Fruit fly (Drosophila melanogaster) whole organism, embryonic: ENCODE data around the gene Sfp38D.

ENCODE experiments used
- B-H1 ChIP-seq: fragments of 200-800 bp; sonication (Bioruptor generic); IDR thresholded peaks from 3 replicates; pipeline ENCODE4 v1.3.6; 2022; ENCODE audit warnings: missing biosample characterization, missing genetic modification characterization
- CG10321 ChIP-seq: fragments of 200-800 bp; sonication (Bioruptor generic); IDR thresholded peaks from 2 replicates; pipeline ENCODE4 v1.3.6; 2022; ENCODE audit warnings: missing biosample characterization, missing genetic modification characterization
- CG10654 ChIP-seq: fragments of 200-800 bp; sonication (Bioruptor generic); optimal IDR thresholded peaks from 2 replicates; lab custom pipeline; 2016; ENCODE audit warnings: missing biosample characterization, missing genetic modification characterization
- CG11456 ChIP-seq: fragments of 200-800 bp; sonication (Bioruptor generic); IDR thresholded peaks from 3 replicates; pipeline ENCODE4 v1.3.6; 2022; ENCODE audit warnings: missing biosample characterization, missing genetic modification characterization
- CG12071 ChIP-seq: fragments of 200-800 bp; sonication (Bioruptor generic); optimal IDR thresholded peaks from 3 replicates; lab custom pipeline; 2018; ENCODE audit warnings: missing biosample characterization, mild to moderate bottlenecking, missing genetic modification characterization
- CG12219 ChIP-seq: fragments of 200-800 bp; sonication (Bioruptor generic); optimal IDR thresholded peaks from 3 replicates; lab custom pipeline; 2018; ENCODE audit warnings: missing biosample characterization, mild to moderate bottlenecking, missing genetic modification characterization
- CG13775 ChIP-seq: fragments of 200-800 bp; sonication (Bioruptor generic); optimal IDR thresholded peaks from 3 replicates; lab custom pipeline; 2017; ENCODE audit warnings: missing biosample characterization, mild to moderate bottlenecking, missing genetic modification characterization
- CG1529 ChIP-seq: fragments of 200-800 bp; sonication (Bioruptor generic); optimal IDR thresholded peaks from 3 replicates; lab custom pipeline; 2018; ENCODE audit warnings: missing biosample characterization, missing genetic modification characterization
- CG16813 ChIP-seq: fragments of 200-800 bp; sonication (Bioruptor generic); IDR thresholded peaks from 3 replicates; pipeline ENCODE4 v1.3.6; 2022; ENCODE audit warnings: missing biosample characterization, missing genetic modification characterization; ENCODE audit not compliant: partially characterized antibody
- CG17328 ChIP-seq: fragments of 200-800 bp; sonication (Bioruptor generic); IDR thresholded peaks from 2 replicates; pipeline ENCODE4 v1.3.6; 2022; ENCODE audit warnings: missing biosample characterization, missing genetic modification characterization
- CG17359 ChIP-seq: fragments of 200-800 bp; sonication (Bioruptor generic); optimal IDR thresholded peaks from 3 replicates; lab custom pipeline; 2018; ENCODE audit warnings: missing biosample characterization, mild to moderate bottlenecking, missing genetic modification characterization, moderate library complexity
- CG2120 ChIP-seq: fragments of 200-800 bp; sonication (Bioruptor generic); optimal IDR thresholded peaks from 3 replicates; lab custom pipeline; 2016; ENCODE audit warnings: missing biosample characterization, missing genetic modification characterization
- CG31441 ChIP-seq: fragments of 200-800 bp; sonication (Bioruptor generic); IDR thresholded peaks from 2 replicates; pipeline ENCODE4 v1.3.6; 2022; ENCODE audit warnings: missing biosample characterization, missing genetic modification characterization
- CG3995 ChIP-seq: fragments of 200-800 bp; sonication (Bioruptor generic); optimal IDR thresholded peaks from 3 replicates; lab custom pipeline; 2016; ENCODE audit warnings: missing biosample characterization, missing genetic modification characterization
- CG5245 ChIP-seq: fragments of 200-800 bp; sonication (Bioruptor generic); optimal IDR thresholded peaks from 3 replicates; lab custom pipeline; 2016; ENCODE audit warnings: missing biosample characterization, missing genetic modification characterization
- CG6654 ChIP-seq: fragments of 200-800 bp; sonication (Bioruptor generic); optimal IDR thresholded peaks from 2 replicates; lab custom pipeline; 2017; ENCODE audit warnings: missing biosample characterization, mild to moderate bottlenecking, missing genetic modification characterization
- CG7556 ChIP-seq: fragments of 200-800 bp; sonication (Bioruptor generic); optimal IDR thresholded peaks from 2 replicates; lab custom pipeline; 2017; ENCODE audit warnings: missing biosample characterization, mild to moderate bottlenecking, missing genetic modification characterization
- CG9817 ChIP-seq: fragments of 200-800 bp; sonication (Bioruptor generic); optimal IDR thresholded peaks from 2 replicates; lab custom pipeline; 2018; ENCODE audit warnings: missing biosample characterization, mild to moderate bottlenecking, missing genetic modification characterization, moderate library complexity
- CkIIα-i1 ChIP-seq: fragments of 200-800 bp; sonication (Bioruptor generic); IDR thresholded peaks from 2 replicates; pipeline ENCODE4 v1.3.6; 2022; ENCODE audit warnings: missing biosample characterization, missing genetic modification characterization
- Dll ChIP-seq: fragments of 200-800 bp; sonication (Bioruptor generic); IDR thresholded peaks from 4 replicates; pipeline ENCODE4 v1.3.6; 2022; ENCODE audit warnings: missing biosample characterization, missing genetic modification characterization; ENCODE audit not compliant: partially characterized antibody
- Doc3 ChIP-seq: fragments of 200-800 bp; sonication (Bioruptor generic); IDR thresholded peaks from 3 replicates; pipeline ENCODE4 v1.3.6; 2022; ENCODE audit warnings: missing biosample characterization, missing genetic modification characterization; ENCODE audit not compliant: partially characterized antibody
- E2f1 ChIP-seq: fragments of 200-800 bp; sonication (Bioruptor generic); IDR thresholded peaks from 2 replicates; pipeline ENCODE4 v1.3.6; 2022; ENCODE audit warnings: missing biosample characterization, missing genetic modification characterization
- Ets65A ChIP-seq: fragments of 200-800 bp; sonication (Bioruptor generic); peaks from one replicate; lab custom pipeline; 2016; ENCODE audit warnings: missing biosample characterization, missing genetic modification characterization
- HmgZ ChIP-seq: fragments of 200-800 bp; sonication (Bioruptor generic); optimal IDR thresholded peaks from 2 replicates; lab custom pipeline; 2018; ENCODE audit warnings: missing biosample characterization, mild to moderate bottlenecking, missing genetic modification characterization
- Kr ChIP-seq: fragments of 200-800 bp; sonication (Bioruptor generic); optimal IDR thresholded peaks from 2 replicates; lab custom pipeline; 2017; ENCODE audit warnings: missing biosample characterization, mild to moderate bottlenecking, missing genetic modification characterization
- Lhr ChIP-seq: fragments of 200-800 bp; sonication (Bioruptor generic); optimal IDR thresholded peaks from 3 replicates; lab custom pipeline; 2017; ENCODE audit warnings: mild to moderate bottlenecking, missing biosample characterization, missing genetic modification reagents, missing genetic modification characterization
- Sry-β ChIP-seq: fragments of 200-800 bp; sonication (Bioruptor generic); optimal IDR thresholded peaks from 2 replicates; lab custom pipeline; 2018; ENCODE audit warnings: missing biosample characterization, mild to moderate bottlenecking, missing genetic modification characterization, moderate library complexity
- Tbp ChIP-seq: fragments of >200 bp; optimal IDR thresholded peaks from 2 replicates; lab custom pipeline; 2018; ENCODE audit warnings: missing biosample characterization, missing genetic modification characterization
- Vsx1 ChIP-seq: fragments of 200-800 bp; sonication (Bioruptor generic); optimal IDR thresholded peaks from 2 replicates; lab custom pipeline; 2017; ENCODE audit warnings: missing biosample characterization, mild to moderate bottlenecking, missing genetic modification characterization, missing genetic modification reagents
- Xbp1 ChIP-seq: fragments of 200-800 bp; sonication (Bioruptor generic); optimal IDR thresholded peaks from 3 replicates; lab custom pipeline; 2016; ENCODE audit warnings: missing biosample characterization, mild to moderate bottlenecking, missing genetic modification characterization
- az2 ChIP-seq: fragments of 200-800 bp; sonication (Bioruptor generic); optimal IDR thresholded peaks from 3 replicates; lab custom pipeline; 2016; ENCODE audit warnings: missing biosample characterization, missing genetic modification characterization
- caup ChIP-seq: fragments of 200-800 bp; sonication (Bioruptor generic); optimal IDR thresholded peaks from 3 replicates; lab custom pipeline; 2017; ENCODE audit warnings: missing biosample characterization, mild to moderate bottlenecking, missing genetic modification characterization, moderate library complexity; ENCODE audit not compliant: severe bottlenecking
- ci ChIP-seq: fragments of 200-800 bp; sonication (Bioruptor generic); IDR thresholded peaks from 3 replicates; pipeline ENCODE4 v1.3.6; 2022; ENCODE audit warnings: missing biosample characterization, missing genetic modification characterization
- crc ChIP-seq: fragments of 200-800 bp; sonication (Bioruptor generic); optimal IDR thresholded peaks from 2 replicates; lab custom pipeline; 2016; ENCODE audit warnings: missing biosample characterization, missing genetic modification characterization
- ems ChIP-seq: fragments of 200-800 bp; sonication (Bioruptor generic); optimal IDR thresholded peaks from 3 replicates; lab custom pipeline; 2016; ENCODE audit warnings: missing biosample characterization, missing genetic modification characterization
- hbn ChIP-seq: fragments of 200-800 bp; sonication (Bioruptor generic); IDR thresholded peaks from 2 replicates; pipeline ENCODE4 v1.3.6; 2022; ENCODE audit warnings: missing biosample characterization, missing genetic modification characterization; ENCODE audit not compliant: partially characterized antibody
- ind ChIP-seq: fragments of 200-800 bp; sonication (Bioruptor generic); optimal IDR thresholded peaks from 3 replicates; lab custom pipeline; 2016; ENCODE audit warnings: missing biosample characterization, missing genetic modification characterization
- inv ChIP-seq: fragments of 200-800 bp; sonication (Bioruptor generic); IDR thresholded peaks from 2 replicates; pipeline ENCODE4 v1.3.6; 2022; ENCODE audit warnings: missing biosample characterization, missing genetic modification characterization; ENCODE audit not compliant: partially characterized antibody
- klu ChIP-seq: fragments of 200-800 bp; sonication (Bioruptor generic); IDR thresholded peaks from 2 replicates; pipeline ENCODE4 v1.3.6; 2022; ENCODE audit warnings: missing biosample characterization, missing genetic modification characterization
- lola ChIP-seq, 3 experiments: fragments of >200 bp in 2 of 3; fragments of 200-800 bp in 1 of 3; sonication (Bioruptor generic) in 1 of 3; optimal IDR thresholded peaks; 2 replicates each; lab custom pipeline; 2017 to 2019; ENCODE audit warnings: missing biosample characterization in 3 of 3, missing genetic modification characterization in 3 of 3, mild to moderate bottlenecking in 1 of 3, moderate library complexity in 1 of 3
- nom ChIP-seq: fragments of 200-800 bp; sonication (Bioruptor generic); optimal IDR thresholded peaks from 2 replicates; lab custom pipeline; 2017; ENCODE audit warnings: missing biosample characterization, missing genetic modification characterization, mild to moderate bottlenecking, moderate library complexity, missing genetic modification reagents
- org-1 ChIP-seq: fragments of 200-800 bp; sonication (Bioruptor generic); optimal IDR thresholded peaks from 2 replicates; lab custom pipeline; 2017; ENCODE audit warnings: missing biosample characterization, missing genetic modification characterization
- pan ChIP-seq, 4 experiments: fragments of >200 bp in 3 of 4; fragments of 200-800 bp in 1 of 4; sonication (Bioruptor generic) in 1 of 4; optimal IDR thresholded peaks in 3 of 4; IDR thresholded peaks in 1 of 4; 2 replicates each; pipeline versions ENCODE4 v1.3.6 to Lab custom; 2017 to 2022; ENCODE audit warnings: missing biosample characterization in 2 of 4, missing genetic modification characterization in 2 of 4, mixed read lengths in 1 of 4
- row ChIP-seq: fragments of 200-800 bp; sonication (Bioruptor generic); IDR thresholded peaks from 3 replicates; pipeline ENCODE4 v1.3.6; 2022; ENCODE audit warnings: missing biosample characterization, missing genetic modification characterization
- sna ChIP-seq: fragments of 200-800 bp; sonication (Bioruptor generic); IDR thresholded peaks from 2 replicates; pipeline ENCODE4 v1.3.6; 2022; ENCODE audit warnings: missing biosample characterization, missing genetic modification characterization; ENCODE audit not compliant: partially characterized antibody
- tll ChIP-seq, 2 experiments: fragments of 200-800 bp in 1 of 2; fragments of >200 bp in 1 of 2; sonication (Bioruptor generic) in 1 of 2; optimal IDR thresholded peaks; 2 replicates each; lab custom pipeline; 2017 to 2019; ENCODE audit warnings: missing biosample characterization in 2 of 2, missing genetic modification characterization in 2 of 2, mild to moderate bottlenecking in 1 of 2, moderate library complexity in 1 of 2
- wek ChIP-seq: fragments of 200-800 bp; sonication (Bioruptor generic); optimal IDR thresholded peaks from 3 replicates; lab custom pipeline; 2018; ENCODE audit warnings: missing biosample characterization, mild to moderate bottlenecking, missing genetic modification characterization, moderate library complexity
- wor ChIP-seq: fragments of 200-800 bp; sonication (Bioruptor generic); IDR thresholded peaks from 2 replicates; pipeline ENCODE4 v1.3.6; 2022; ENCODE audit warnings: missing biosample characterization, missing genetic modification characterization
- zfh2 ChIP-seq: fragments of 200-800 bp; sonication (Bioruptor generic); optimal IDR thresholded peaks from 2 replicates; lab custom pipeline; 2016; ENCODE audit warnings: missing biosample characterization, missing genetic modification characterization

The Sfp38D gene

dm6 chr2L:20656110-20656509 is 15.4 kb downstream of the Sfp38D start, which contains the start of the genes brun and CG2614 (continued):
- peak; percentile 97 for TF ChIP-seq Ets65A (GFP tag; lab: Kevin White, UChicago)
- no peak for TF ChIP-seq pan (optimal IDR thresholded peaks at IDR 0.05; lab: Kevin White, UChicago)
- no peak for TF ChIP-seq pan (GFP tag; optimal IDR thresholded peaks at IDR 0.05 in 1 of 2, IDR thresholded peaks at IDR 0.05 in 1 of 2)
- TF ChIP-seq CG3995 (GFP tag; lab: Kevin White, UChicago): peak; percentile 73
- no peak for TF ChIP-seq Kr (GFP tag; lab: Kevin White, UChicago)
- TF ChIP-seq Tbp (GFP tag; lab: Kevin White, UChicago): no peak
- peak; percentile 53 for TF ChIP-seq CG10654
- TF ChIP-seq klu (GFP tag; lab: Robert Waterston, UW): peak; percentile 57; the same call in 1 of the 2 replicates
- TF ChIP-seq HmgZ (tag; lab: Kevin White, UChicago): peak; percentile 62
- peak; percentile 76 for TF ChIP-seq CG11456
- peak; percentile 95 for TF ChIP-seq Dll (GFP tag; lab: Robert Waterston, UW)
- TF ChIP-seq row: peak; percentile 96
- no peak for TF ChIP-seq org-1 (GFP tag; lab: Kevin White, UChicago)
- peak; percentile 32 for TF ChIP-seq caup
- peak; percentile 59 for TF ChIP-seq CG5245
- peak; percentile 74; the same call in 2 of the 3 replicates for TF ChIP-seq ci (GFP tag; lab: Robert Waterston, UW)
- TF ChIP-seq Lhr (GFP tag; lab: Kevin White, UChicago): peak; percentile 83
- TF ChIP-seq CG9817: peak; percentile 66
- TF ChIP-seq CG17359 (tag; lab: Kevin White, UChicago): peak; percentile 52
- no peak for TF ChIP-seq CkIIα-i1 (GFP tag; lab: Robert Waterston, UW)
- no peak for TF ChIP-seq Vsx1
- TF ChIP-seq CG17328 (GFP tag; lab: Robert Waterston, UW): peak; percentile 79
- TF ChIP-seq CG10321 (GFP tag; lab: Robert Waterston, UW): no peak
- no peak for TF ChIP-seq CG7556 (GFP tag; lab: Kevin White, UChicago)
- peak; percentile 83 for TF ChIP-seq Xbp1 (GFP tag; lab: Kevin White, UChicago)
- TF ChIP-seq wek: no peak
- TF ChIP-seq Doc3: peak; percentile 91
- TF ChIP-seq nom (GFP tag; lab: Kevin White, UChicago): no peak
- peak; percentile 75 for TF ChIP-seq ind
- peak; percentile 63 for TF ChIP-seq B-H1 (GFP tag; lab: Robert Waterston, UW)
- TF ChIP-seq CG13775: peak; percentile 84
- peak; percentile 58 for TF ChIP-seq wor (GFP tag; lab: Robert Waterston, UW)
- peak; percentile 89 for TF ChIP-seq CG2120 (GFP tag; lab: Kevin White, UChicago)
- no peak for TF ChIP-seq CG31441 (GFP tag; lab: Robert Waterston, UW)
- TF ChIP-seq hbn (GFP tag; lab: Robert Waterston, UW): peak; percentile 83
- no peak for TF ChIP-seq tll (GFP tag; optimal IDR thresholded peaks at IDR 0.05; lab: Kevin White, UChicago)
- TF ChIP-seq ems (GFP tag; lab: Kevin White, UChicago): peak; percentile 46
- TF ChIP-seq CG6654 (GFP tag; lab: Kevin White, UChicago): no peak
- peak; percentile 63 for TF ChIP-seq az2 (GFP tag; lab: Kevin White, UChicago)
- no peak for TF ChIP-seq CG12071 (GFP tag; lab: Kevin White, UChicago)
- TF ChIP-seq zfh2 (GFP tag; lab: Kevin White, UChicago): peak; percentile 84
- TF ChIP-seq inv (GFP tag; lab: Robert Waterston, UW): peak; percentile 85
- peak; percentile 32 for TF ChIP-seq Sry-β
- TF ChIP-seq CG16813 (GFP tag; lab: Robert Waterston, UW): peak; percentile 94
- no peak for TF ChIP-seq CG12219 (GFP tag; lab: Kevin White, UChicago)
- peak; percentile 3 for TF ChIP-seq crc (GFP tag; lab: Kevin White, UChicago)
- TF ChIP-seq CG1529 (GFP tag; lab: Kevin White, UChicago): no peak
- TF ChIP-seq sna (GFP tag; lab: Robert Waterston, UW): peak; percentile 88
- peak in 1 of 3 experiments; percentile 70 for TF ChIP-seq lola (GFP tag; optimal IDR thresholded peaks at IDR 0.05; lab: Kevin White, UChicago)
- peak; percentile 66 for TF ChIP-seq E2f1
